1 fruit fly cellular context compared by ENCODE assay signal in genomic region chr3L:3083329-3084083, dm6.
TF ChIP-seq lines count a peak whose summit lies in the region.

No protein-coding gene starts in this region.

TF ChIP-seq in whole organism, embryonic, 481 proteins besides CTCF, POLR2A, EP300 and RAD21 (continued from another document and continues in another):
- TF ChIP-seq Xrp1 (GFP tag; IDR thresholded peaks at IDR 0.05; lab: Robert Waterston, UW): peak; percentile 81
- TF ChIP-seq CG12769 (tag; optimal IDR thresholded peaks at IDR 0.05; lab: Kevin White, UChicago): peak; percentile 80
- TF ChIP-seq BtbVII (GFP tag; optimal IDR thresholded peaks at IDR 0.05; lab: Kevin White, UChicago): peak; percentile 71
- TF ChIP-seq CG10431 (GFP tag; optimal IDR thresholded peaks at IDR 0.05; lab: Kevin White, UChicago): peak; percentile 73
- no peak for TF ChIP-seq CG30020 (tag; optimal IDR thresholded peaks at IDR 0.05; lab: Kevin White, UChicago)
- TF ChIP-seq p53 (GFP tag; optimal IDR thresholded peaks at IDR 0.05; lab: Kevin White, UChicago): no peak
- TF ChIP-seq dysf (GFP tag; IDR thresholded peaks at IDR 0.05; lab: Robert Waterston, UW): no peak
- TF ChIP-seq CG10209 (GFP tag; optimal IDR thresholded peaks at IDR 0.05; lab: Kevin White, UChicago): peak; percentile 66
- TF ChIP-seq CG4617 (GFP tag; optimal IDR thresholded peaks at IDR 0.05; lab: Kevin White, UChicago; ENCODE audit: borderline replicate concordance): no peak
- TF ChIP-seq CG11085 (GFP tag; IDR thresholded peaks at IDR 0.05; lab: Robert Waterston, UW): no peak
- TF ChIP-seq salm (tag; optimal IDR thresholded peaks at IDR 0.05; lab: Kevin White, UChicago): peak; percentile 24
- TF ChIP-seq stc (GFP tag; IDR thresholded peaks at IDR 0.05; lab: Robert Waterston, UW): no peak
- no peak for TF ChIP-seq al (GFP tag; IDR thresholded peaks at IDR 0.05; lab: Robert Waterston, UW)
- peak; percentile 17 for TF ChIP-seq Myb (GFP tag; optimal IDR thresholded peaks at IDR 0.05; lab: Kevin White, UChicago)
- no peak for TF ChIP-seq H15 (GFP tag; IDR thresholded peaks at IDR 0.05; lab: Robert Waterston, UW)
- TF ChIP-seq hkb (optimal IDR thresholded peaks at IDR 0.05; lab: Kevin White, UChicago): no peak
- TF ChIP-seq hkb (GFP tag; IDR thresholded peaks at IDR 0.05; lab: Robert Waterston, UW): peak; percentile 32; the same call in 1 of the 2 replicates
- TF ChIP-seq ci (GFP tag; IDR thresholded peaks at IDR 0.05; lab: Robert Waterston, UW): peak; percentile 79; the same call in 2 of the 3 replicates
- TF ChIP-seq h (optimal IDR thresholded peaks at IDR 0.05; lab: Kevin White, UChicago): no peak
- no peak for TF ChIP-seq CG33213 (GFP tag; optimal IDR thresholded peaks at IDR 0.05; lab: Kevin White, UChicago)
- TF ChIP-seq CG11247 (GFP tag; IDR thresholded peaks at IDR 0.05; lab: Robert Waterston, UW): no peak
- no peak for TF ChIP-seq shn (GFP tag; optimal IDR thresholded peaks at IDR 0.05; lab: Kevin White, UChicago)
- TF ChIP-seq PHDP (tag; optimal IDR thresholded peaks at IDR 0.05; lab: Kevin White, UChicago): no peak
- peak; percentile 5 for TF ChIP-seq CG17829 (tag; optimal IDR thresholded peaks at IDR 0.05; lab: Kevin White, UChicago)
- TF ChIP-seq E2f2 (GFP tag; IDR thresholded peaks at IDR 0.05; lab: Robert Waterston, UW): 0 out of 2 replicates have a peak, but pooled peaks have one; percentile 28
- no peak; the same call in 1 of the 2 replicates for TF ChIP-seq Bgb (GFP tag; IDR thresholded peaks at IDR 0.05; lab: Robert Waterston, UW; ENCODE audit: partially characterized antibody)
- TF ChIP-seq CG13123 (GFP tag; optimal IDR thresholded peaks at IDR 0.05; lab: Kevin White, UChicago): peak; percentile 39
- peak; percentile 41 for TF ChIP-seq CG10274 (GFP tag; optimal IDR thresholded peaks at IDR 0.05; lab: Kevin White, UChicago)
- TF ChIP-seq CHES-1-like (GFP tag; optimal IDR thresholded peaks at IDR 0.05; lab: Kevin White, UChicago): peak; percentile 50
- TF ChIP-seq CG2116 (GFP tag; optimal IDR thresholded peaks at IDR 0.05; lab: Kevin White, UChicago): peak; percentile 35
- TF ChIP-seq CG11695 (GFP tag; IDR thresholded peaks at IDR 0.05; lab: Robert Waterston, UW): peak; percentile 33; the same call in 1 of the 3 replicates
- TF ChIP-seq ash1 (GFP tag; optimal IDR thresholded peaks at IDR 0.05; lab: Kevin White, UChicago): no peak
- TF ChIP-seq CG17361 (GFP tag; IDR thresholded peaks at IDR 0.05; lab: Robert Waterston, UW): no peak
- TF ChIP-seq CG17912 (GFP tag; optimal IDR thresholded peaks at IDR 0.05; lab: Kevin White, UChicago): no peak
- no peak for TF ChIP-seq sim (GFP tag; IDR thresholded peaks at IDR 0.05; lab: Robert Waterston, UW)
- 0 out of 3 replicates have a peak, but pooled peaks have one; percentile 19 for TF ChIP-seq HLH4C (GFP tag; IDR thresholded peaks at IDR 0.05; lab: Robert Waterston, UW; ENCODE audit: partially characterized antibody)
- TF ChIP-seq wor (GFP tag; IDR thresholded peaks at IDR 0.05; lab: Robert Waterston, UW): no peak
- TF ChIP-seq psq (GFP tag; optimal IDR thresholded peaks at IDR 0.05; lab: Kevin White, UChicago): peak; percentile 11
- TF ChIP-seq usp (GFP tag; optimal IDR thresholded peaks at IDR 0.05; lab: Kevin White, UChicago): no peak
- peak; percentile 70 for TF ChIP-seq Atf6 (GFP tag; IDR thresholded peaks at IDR 0.05; lab: Robert Waterston, UW)
- TF ChIP-seq ap (GFP tag; IDR thresholded peaks at IDR 0.05; lab: Robert Waterston, UW): no peak
- TF ChIP-seq CG2120 (GFP tag; optimal IDR thresholded peaks at IDR 0.05; lab: Kevin White, UChicago): no peak
- no peak for TF ChIP-seq ssp (GFP tag; IDR thresholded peaks at IDR 0.05; lab: Robert Waterston, UW)
- TF ChIP-seq inv (GFP tag; IDR thresholded peaks at IDR 0.05; lab: Robert Waterston, UW; ENCODE audit: partially characterized antibody): no peak
- TF ChIP-seq HLH3B (GFP tag; IDR thresholded peaks at IDR 0.05; lab: Robert Waterston, UW): peak; percentile 47; the same call in 1 of the 2 replicates
- no peak for TF ChIP-seq prd (optimal IDR thresholded peaks at IDR 0.05; lab: Kevin White, UChicago)
- no peak for TF ChIP-seq prd (GFP tag; IDR thresholded peaks at IDR 0.05; lab: Robert Waterston, UW)
- TF ChIP-seq sna (GFP tag; IDR thresholded peaks at IDR 0.05; lab: Robert Waterston, UW; ENCODE audit: partially characterized antibody): no peak
- TF ChIP-seq CG10366 (GFP tag; IDR thresholded peaks at IDR 0.05; lab: Robert Waterston, UW): 0 out of 2 replicates have a peak, but pooled peaks have one; percentile 17
- TF ChIP-seq tin (GFP tag; optimal IDR thresholded peaks at IDR 0.05; lab: Kevin White, UChicago): no peak
- no peak for TF ChIP-seq C15 (GFP tag; IDR thresholded peaks at IDR 0.05; lab: Robert Waterston, UW)
- peak; percentile 44 for TF ChIP-seq Bdp1 (GFP tag; optimal IDR thresholded peaks at IDR 0.05; lab: Kevin White, UChicago)
- no peak for TF ChIP-seq pan (optimal IDR thresholded peaks at IDR 0.05; lab: Kevin White, UChicago)
- TF ChIP-seq pan (GFP tag; optimal IDR thresholded peaks at IDR 0.05 in 1 of 2, IDR thresholded peaks at IDR 0.05 in 1 of 2): peak in 1 of 2 experiments; percentile 11
- TF ChIP-seq CG10147 (GFP tag; optimal IDR thresholded peaks at IDR 0.05; lab: Kevin White, UChicago): no peak
- no peak for TF ChIP-seq CG2129 (GFP tag; IDR thresholded peaks at IDR 0.05; lab: Robert Waterston, UW; ENCODE audit: partially characterized antibody)
- TF ChIP-seq CG4854 (GFP tag; optimal IDR thresholded peaks at IDR 0.05; lab: Kevin White, UChicago): no peak
- TF ChIP-seq CG14710 (tag; optimal IDR thresholded peaks at IDR 0.05; lab: Kevin White, UChicago): peak; percentile 62
- TF ChIP-seq Sry-β (GFP tag; optimal IDR thresholded peaks at IDR 0.05; lab: Kevin White, UChicago): no peak
- no peak for TF ChIP-seq CG9817 (tag; optimal IDR thresholded peaks at IDR 0.05; lab: Kevin White, UChicago)
- TF ChIP-seq CG10321 (GFP tag; IDR thresholded peaks at IDR 0.05; lab: Robert Waterston, UW): no peak
- TF ChIP-seq ems (GFP tag; optimal IDR thresholded peaks at IDR 0.05; lab: Kevin White, UChicago): no peak
- TF ChIP-seq CG9876 (GFP tag; optimal IDR thresholded peaks at IDR 0.05; lab: Kevin White, UChicago): peak; percentile 46
- TF ChIP-seq bsh (GFP tag; optimal IDR thresholded peaks at IDR 0.05; lab: Kevin White, UChicago): peak in 1 of 2 experiments; percentile 57
- TF ChIP-seq aop (GFP tag; IDR thresholded peaks at IDR 0.05; lab: Robert Waterston, UW): peak; percentile 44; the same call in 1 of the 2 replicates
- no peak for TF ChIP-seq CG34224 (GFP tag; IDR thresholded peaks at IDR 0.05; lab: Robert Waterston, UW; ENCODE audit: partially characterized antibody)
- TF ChIP-seq pnt (GFP tag; optimal IDR thresholded peaks at IDR 0.05; lab: Kevin White, UChicago): peak; percentile 53
- TF ChIP-seq sqz (GFP tag; optimal IDR thresholded peaks at IDR 0.05; lab: Kevin White, UChicago): peak; percentile 11
- peak; percentile 31 for TF ChIP-seq CG8290 (GFP tag; optimal IDR thresholded peaks at IDR 0.05; lab: Kevin White, UChicago)
- TF ChIP-seq CG8290 (tag; optimal IDR thresholded peaks at IDR 0.05; lab: Kevin White, UChicago): peak; percentile 64 to 70
- no peak for TF ChIP-seq CG18476 (GFP tag; optimal IDR thresholded peaks at IDR 0.05; lab: Kevin White, UChicago)
- TF ChIP-seq TFAM (GFP tag; optimal IDR thresholded peaks at IDR 0.05; lab: Kevin White, UChicago): peak; percentile 47
- TF ChIP-seq CG1529 (GFP tag; optimal IDR thresholded peaks at IDR 0.05; lab: Kevin White, UChicago): peak; percentile 54
- peak; percentile 67; the same call in 1 of the 3 replicates for TF ChIP-seq CG6791 (GFP tag; IDR thresholded peaks at IDR 0.05; lab: Robert Waterston, UW; ENCODE audit: partially characterized antibody)
- no peak for TF ChIP-seq CG31224 (GFP tag; IDR thresholded peaks at IDR 0.05; lab: Robert Waterston, UW)
- peak; percentile 62 for TF ChIP-seq pros (GFP tag; optimal IDR thresholded peaks at IDR 0.05; lab: Kevin White, UChicago)
- no peak for TF ChIP-seq pho (GFP tag; optimal IDR thresholded peaks at IDR 0.05; lab: Kevin White, UChicago)
- no peak for TF ChIP-seq maf-S (GFP tag; optimal IDR thresholded peaks at IDR 0.05; lab: Kevin White, UChicago)
- no peak for TF ChIP-seq run (tag; optimal IDR thresholded peaks at IDR 0.05; lab: Kevin White, UChicago)
- no peak for TF ChIP-seq CG14667 (GFP tag; IDR thresholded peaks at IDR 0.05; lab: Robert Waterston, UW)
- no peak for TF ChIP-seq az2 (GFP tag; optimal IDR thresholded peaks at IDR 0.05; lab: Kevin White, UChicago)
- TF ChIP-seq eyg (GFP tag; optimal IDR thresholded peaks at IDR 0.05; lab: Kevin White, UChicago): no peak
- TF ChIP-seq Six4 (GFP tag; optimal IDR thresholded peaks at IDR 0.05; lab: Kevin White, UChicago): peak; percentile 63
- TF ChIP-seq CG10979 (tag; optimal IDR thresholded peaks at IDR 0.05; lab: Kevin White, UChicago): peak; percentile 28
- TF ChIP-seq Vsx1 (GFP tag; optimal IDR thresholded peaks at IDR 0.05; lab: Kevin White, UChicago): peak; percentile 85
- no peak for TF ChIP-seq Drgx (GFP tag; IDR thresholded peaks at IDR 0.05; lab: Robert Waterston, UW)
- peak; percentile 91 for TF ChIP-seq CG13624 (GFP tag; optimal IDR thresholded peaks at IDR 0.05; lab: Kevin White, UChicago)
- TF ChIP-seq dmrt99B (tag; optimal IDR thresholded peaks at IDR 0.05; lab: Kevin White, UChicago): no peak
- no peak for TF ChIP-seq sima (GFP tag; optimal IDR thresholded peaks at IDR 0.05; lab: Kevin White, UChicago)
- peak; percentile 63 for TF ChIP-seq CG12071 (GFP tag; optimal IDR thresholded peaks at IDR 0.05; lab: Kevin White, UChicago)
- TF ChIP-seq Sry-δ (GFP tag; optimal IDR thresholded peaks at IDR 0.05; lab: Kevin White, UChicago): no peak
- TF ChIP-seq CG16863 (GFP tag; optimal IDR thresholded peaks at IDR 0.05; lab: Kevin White, UChicago): peak; percentile 58
- TF ChIP-seq schlank (tag; optimal IDR thresholded peaks at IDR 0.05; lab: Kevin White, UChicago): peak; percentile 50
- TF ChIP-seq Stat92E (GFP tag; optimal IDR thresholded peaks at IDR 0.05; lab: Kevin White, UChicago): no peak
- no peak for TF ChIP-seq disco-r (GFP tag; optimal IDR thresholded peaks at IDR 0.05; lab: Kevin White, UChicago)
- TF ChIP-seq ewg (GFP tag; optimal IDR thresholded peaks at IDR 0.05; lab: Kevin White, UChicago): peak; percentile 67
- TF ChIP-seq CG5953 (GFP tag; IDR thresholded peaks at IDR 0.05; lab: Robert Waterston, UW): peak; percentile 64
- no peak for TF ChIP-seq Neu2 (GFP tag; optimal IDR thresholded peaks at IDR 0.05; lab: Kevin White, UChicago; ENCODE audit: borderline replicate concordance)
- TF ChIP-seq CG6654 (GFP tag; optimal IDR thresholded peaks at IDR 0.05; lab: Kevin White, UChicago): peak; percentile 7
- peak; percentile 4 for TF ChIP-seq Side (GFP tag; optimal IDR thresholded peaks at IDR 0.05; lab: Kevin White, UChicago)
- TF ChIP-seq cato (GFP tag; optimal IDR thresholded peaks at IDR 0.05; lab: Kevin White, UChicago; ENCODE audit: borderline replicate concordance): peak; percentile 1
- peak; percentile 7; the same call in 1 of the 3 replicates for TF ChIP-seq row (GFP tag; IDR thresholded peaks at IDR 0.05; lab: Robert Waterston, UW)
- TF ChIP-seq CG12659 (GFP tag; optimal IDR thresholded peaks at IDR 0.05; lab: Kevin White, UChicago): no peak
- TF ChIP-seq CG2889 (GFP tag; IDR thresholded peaks at IDR 0.05; lab: Robert Waterston, UW): no peak
- no peak for TF ChIP-seq Aef1 (GFP tag; IDR thresholded peaks at IDR 0.05; lab: Robert Waterston, UW)
- no peak for TF ChIP-seq cad (GFP tag; optimal IDR thresholded peaks at IDR 0.05; lab: Kevin White, UChicago)
- no peak for TF ChIP-seq Ets97D (GFP tag; optimal IDR thresholded peaks at IDR 0.05; lab: Kevin White, UChicago)
- 0 out of 3 replicates have a peak, but pooled peaks have one; percentile 50 for TF ChIP-seq CG3726 (GFP tag; IDR thresholded peaks at IDR 0.05; lab: Robert Waterston, UW)
- no peak for TF ChIP-seq CG1832 (GFP tag; optimal IDR thresholded peaks at IDR 0.05; lab: Kevin White, UChicago)
- TF ChIP-seq bigmax (GFP tag; optimal IDR thresholded peaks at IDR 0.05; lab: Kevin White, UChicago): peak; percentile 17
- peak; percentile 70 for TF ChIP-seq CG1024 (GFP tag; IDR thresholded peaks at IDR 0.05; lab: Robert Waterston, UW)
- peak; percentile 88 for TF ChIP-seq CG13894 (tag; optimal IDR thresholded peaks at IDR 0.05; lab: Kevin White, UChicago)
- TF ChIP-seq H2.0 (GFP tag; IDR thresholded peaks at IDR 0.05; lab: Robert Waterston, UW): no peak
- TF ChIP-seq hbn (GFP tag; IDR thresholded peaks at IDR 0.05; lab: Robert Waterston, UW; ENCODE audit: partially characterized antibody): no peak
- TF ChIP-seq Nf-YA (GFP tag; IDR thresholded peaks at IDR 0.05; lab: Robert Waterston, UW): 0 out of 2 replicates have a peak, but pooled peaks have one; percentile 12
- TF ChIP-seq CG8765 (GFP tag; IDR thresholded peaks at IDR 0.05; lab: Robert Waterston, UW): no peak
- peak; percentile 48 for TF ChIP-seq gem (tag; optimal IDR thresholded peaks at IDR 0.05; lab: Kevin White, UChicago)
- peak; percentile 4; the same call in 1 of the 2 replicates for TF ChIP-seq CG9932 (GFP tag; IDR thresholded peaks at IDR 0.05; lab: Robert Waterston, UW)
- TF ChIP-seq Spps (tag; optimal IDR thresholded peaks at IDR 0.05; lab: Kevin White, UChicago): peak; percentile 47
- peak; percentile 21 for TF ChIP-seq CG7786 (GFP tag; optimal IDR thresholded peaks at IDR 0.05; lab: Kevin White, UChicago)
- TF ChIP-seq stwl (tag; optimal IDR thresholded peaks at IDR 0.05; lab: Kevin White, UChicago): no peak
- peak; percentile 17 for TF ChIP-seq CG7556 (GFP tag; optimal IDR thresholded peaks at IDR 0.05; lab: Kevin White, UChicago)
- TF ChIP-seq Rx (GFP tag; IDR thresholded peaks at IDR 0.05; lab: Robert Waterston, UW): peak; percentile 14; the same call in 1 of the 2 replicates
- peak; percentile 41; the same call in 1 of the 2 replicates for TF ChIP-seq Rfx (GFP tag; IDR thresholded peaks at IDR 0.05; lab: Robert Waterston, UW)
- TF ChIP-seq ind (GFP tag; optimal IDR thresholded peaks at IDR 0.05; lab: Kevin White, UChicago): no peak
- TF ChIP-seq sd (tag; optimal IDR thresholded peaks at IDR 0.05; lab: Kevin White, UChicago): peak; percentile 95
- TF ChIP-seq nom (GFP tag; optimal IDR thresholded peaks at IDR 0.05; lab: Kevin White, UChicago): no peak
- TF ChIP-seq Hr78 (GFP tag; optimal IDR thresholded peaks at IDR 0.05; lab: Kevin White, UChicago): peak in 1 of 2 experiments; percentile 32
- TF ChIP-seq gce (GFP tag; IDR thresholded peaks at IDR 0.05; lab: Robert Waterston, UW): peak; percentile 65; the same call in 1 of the 3 replicates
- no peak for TF ChIP-seq lilli (GFP tag; optimal IDR thresholded peaks at IDR 0.05; lab: Kevin White, UChicago)
